Worm (Caenorhabditis elegans) whole organism, L3 larva: ENCODE measurements around the gene C01B10.9.
A peak's percentile ranks its signal among the peaks of the same experiment; 100 is the strongest.
"Not testable (repeated sequence)": the region's sequence is repeated elsewhere in the genome, so short reads cannot be mapped to it uniquely, and the experiment has no call there.

Experiments used
- R02D3.7 ChIP-seq: fragments of 150-350 bp; optimal IDR thresholded peaks from 2 replicates; lab custom pipeline; 2014; ENCODE audit warnings: missing biosample characterization, missing genetic modification characterization
- ama-1 ChIP-seq: fragments of 150-350 bp; optimal IDR thresholded peaks from 2 replicates; lab custom pipeline; 2018
- ceh-16 ChIP-seq: sonication (generic microtip); optimal IDR thresholded peaks from 2 replicates; lab custom pipeline; 2017; ENCODE audit warnings: missing biosample characterization, missing genetic modification characterization
- ceh-82 ChIP-seq: fragments of 150-350 bp; optimal IDR thresholded peaks from 2 replicates; lab custom pipeline; 2014; ENCODE audit warnings: missing biosample characterization, missing genetic modification characterization
- ceh-9 ChIP-seq: sonication (generic microtip); optimal IDR thresholded peaks from 2 replicates; lab custom pipeline; 2018; ENCODE audit warnings: missing biosample characterization, missing genetic modification characterization
- egl-5 ChIP-seq: fragments of 150-350 bp; optimal IDR thresholded peaks from 2 replicates; lab custom pipeline; 2017; ENCODE audit warnings: missing biosample characterization, missing genetic modification reagents, missing genetic modification characterization, inconsistent platforms
- elt-2 ChIP-seq: sonication (generic microtip); optimal IDR thresholded peaks from 2 replicates; lab custom pipeline; 2016; ENCODE audit warnings: missing genetic modification reagents, mild to moderate bottlenecking, missing genetic modification characterization, missing compliant biosample characterization
- elt-3 ChIP-seq, 3 experiments: fragments of 150-350 bp in 1 of 3; sonication (generic microtip) in 2 of 3; optimal IDR thresholded peaks; 2 replicates in 2 of 3; 4 replicates in 1 of 3; lab custom pipeline; 2014 to 2017; ENCODE audit warnings: missing biosample characterization in 3 of 3, missing genetic modification characterization in 3 of 3
- fkh-10 ChIP-seq: sonication (generic microtip); optimal IDR thresholded peaks from 2 replicates; lab custom pipeline; 2017; ENCODE audit warnings: missing biosample characterization, missing genetic modification reagents, missing genetic modification characterization
- jun-1 ChIP-seq: fragments of 150-350 bp; optimal IDR thresholded peaks from 2 replicates; lab custom pipeline; 2014; ENCODE audit warnings: missing biosample characterization, missing genetic modification reagents, missing genetic modification characterization
- lin-15B ChIP-seq: fragments of 150-350 bp; optimal IDR thresholded peaks from 2 replicates; lab custom pipeline; 2014; ENCODE audit warnings: missing biosample characterization, missing genetic modification characterization
- lsy-12 ChIP-seq: sonication (generic microtip); optimal IDR thresholded peaks from 2 replicates; lab custom pipeline; 2016; ENCODE audit warnings: mild to moderate bottlenecking, missing genetic modification characterization, missing compliant biosample characterization
- mdl-1 ChIP-seq: fragments of 150-350 bp; optimal IDR thresholded peaks from 2 replicates; lab custom pipeline; 2014; ENCODE audit warnings: missing biosample characterization, missing genetic modification characterization
- nhr-11 ChIP-seq: fragments of 150-350 bp; optimal IDR thresholded peaks from 2 replicates; lab custom pipeline; 2014; ENCODE audit warnings: missing biosample characterization, missing genetic modification characterization
- nhr-12 ChIP-seq: fragments of 150-350 bp; optimal IDR thresholded peaks from 2 replicates; lab custom pipeline; 2014; ENCODE audit warnings: missing biosample characterization, missing genetic modification characterization
- nhr-23 ChIP-seq: fragments of 150-350 bp; optimal IDR thresholded peaks from 2 replicates; lab custom pipeline; 2014; ENCODE audit warnings: missing biosample characterization, missing genetic modification reagents, missing genetic modification characterization
- nhr-237 ChIP-seq: fragments of 150-350 bp; optimal IDR thresholded peaks from 2 replicates; lab custom pipeline; 2014; ENCODE audit warnings: missing biosample characterization, missing genetic modification characterization
- nhr-25 ChIP-seq: sonication (generic microtip); optimal IDR thresholded peaks from 2 replicates; lab custom pipeline; 2017; ENCODE audit warnings: missing biosample characterization, missing genetic modification characterization
- nhr-28 ChIP-seq: fragments of 150-350 bp; optimal IDR thresholded peaks from 2 replicates; lab custom pipeline; 2014; ENCODE audit warnings: missing biosample characterization, missing genetic modification characterization
- nhr-43 ChIP-seq: sonication (generic microtip); optimal IDR thresholded peaks from 2 replicates; lab custom pipeline; 2016; ENCODE audit warnings: mild to moderate bottlenecking, missing genetic modification characterization, missing compliant biosample characterization; ENCODE audit not compliant: poor library complexity, severe bottlenecking
- nhr-67 ChIP-seq: fragments of 150-350 bp; optimal IDR thresholded peaks from 2 replicates; lab custom pipeline; 2014; ENCODE audit warnings: missing biosample characterization, missing genetic modification characterization
- nhr-76 ChIP-seq: fragments of 150-350 bp; sonication (generic microtip); optimal IDR thresholded peaks from 5 replicates; lab custom pipeline; 2014; ENCODE audit warnings: missing biosample characterization, missing genetic modification characterization
- pha-4 ChIP-seq: fragments of 150-350 bp; optimal IDR thresholded peaks from 2 replicates; lab custom pipeline; 2014; ENCODE audit warnings: missing biosample characterization, missing genetic modification reagents, missing genetic modification characterization
- pqm-1 ChIP-seq: fragments of 150-350 bp; optimal IDR thresholded peaks from 2 replicates; lab custom pipeline; 2017; ENCODE audit warnings: missing biosample characterization, missing genetic modification characterization, inconsistent platforms
- skn-1 ChIP-seq: fragments of 150-350 bp; optimal IDR thresholded peaks from 2 replicates; lab custom pipeline; 2014; ENCODE audit warnings: missing biosample characterization, missing genetic modification characterization
- snpc-4 ChIP-seq: fragments of 150-350 bp; optimal IDR thresholded peaks from 2 replicates; lab custom pipeline; 2014; ENCODE audit warnings: missing biosample characterization, missing genetic modification characterization
- tbx-2 ChIP-seq: sonication (generic microtip); optimal IDR thresholded peaks from 2 replicates; lab custom pipeline; 2016; ENCODE audit warnings: mild to moderate bottlenecking, missing genetic modification characterization, missing compliant biosample characterization
- unc-39 ChIP-seq: sonication (generic microtip); optimal IDR thresholded peaks from 4 replicates; lab custom pipeline; 2017; ENCODE audit warnings: missing biosample characterization, missing genetic modification characterization
- zag-1 ChIP-seq: fragments of 150-350 bp; optimal IDR thresholded peaks from 2 replicates; lab custom pipeline; 2014; ENCODE audit warnings: missing biosample characterization, missing genetic modification characterization
- ztf-11 ChIP-seq: fragments of 150-350 bp; optimal IDR thresholded peaks from 2 replicates; lab custom pipeline; 2014; ENCODE audit warnings: missing biosample characterization, missing genetic modification characterization

Gene C01B10.9

ce11 chrIV:6585397-6585921 is 46.6 kb upstream of the C01B10.9 start, which contains the start of the genes F38A5.2 and dnj-11 (continued):
- TF ChIP-seq tbx-2 (tag; lab: Kevin White, UChicago) (no peak), snpc-4 (tag; lab: Kevin White, UChicago) (peak; percentile 82), ztf-11 (no peak), pha-4 (peak; percentile 97)

ce11 chrIV:6588080-6588613 is 43.9 kb upstream of the C01B10.9 start:
- no peak for TF ChIP-seq nhr-23 (tag; lab: Kevin White, UChicago)
- TF ChIP-seq nhr-25 (tag; lab: Kevin White, UChicago): no peak
- TF ChIP-seq skn-1: no peak
- TF ChIP-seq lin-15B (tag; lab: Kevin White, UChicago): no peak
- TF ChIP-seq ztf-11: no peak
- TF ChIP-seq nhr-28 (tag; lab: Kevin White, UChicago): no peak
- TF ChIP-seq ceh-9 (tag; lab: Kevin White, UChicago): no peak
- TF ChIP-seq jun-1 (tag; lab: Kevin White, UChicago): no peak
- TF ChIP-seq nhr-76 (tag; lab: Kevin White, UChicago): no peak
- no peak for TF ChIP-seq mdl-1 (tag; lab: Kevin White, UChicago)
- TF ChIP-seq nhr-12 (tag; lab: Kevin White, UChicago): no peak
- TF ChIP-seq tbx-2 (tag; lab: Kevin White, UChicago): no peak
- TF ChIP-seq ceh-16 (tag; lab: Kevin White, UChicago): no peak

ce11 chrIV:6590029-6590428 is 42.0 kb upstream of the C01B10.9 start, which contains the start of the genes lec-11 and irld-7:
Gene lec-11 (minus strand): TSS chrIV:6590154.
Gene irld-7 (plus strand): TSS chrIV:6590360.
- peak; percentile 69 for TF ChIP-seq pqm-1 (tag; lab: Kevin White, UChicago)
- no peak for TF ChIP-seq fkh-10 (GFP tag; lab: Kevin White, UChicago)
- peak; percentile 72 for TF ChIP-seq elt-2
- TF ChIP-seq egl-5 (tag; lab: Kevin White, UChicago): no peak
- TF ChIP-seq, all 47 proteins: peak for 2

- TF ChIP-seq zag-1 (tag; lab: Kevin White, UChicago); nhr-43 (tag; lab: Kevin White, UChicago); elt-3 (tag; optimal IDR thresholded peaks at IDR 0.05; lab: Kevin White, UChicago): not testable (repeated sequence)
These were observed 40.8 kb upstream of the C01B10.9 start, which contains the start of the genes nspb-1 and nspb-2 for ce11 chrIV:6591010-6591746. Gene nspb-1 (minus strand): TSS chrIV:6591110. Gene nspb-2 (plus strand): TSS chrIV:6591696.

- not testable (repeated sequence) for TF ChIP-seq lsy-12 (tag; lab: Kevin White, UChicago); ceh-82 (tag; lab: Kevin White, UChicago); skn-1
These were observed 37.2 kb upstream of the C01B10.9 start, which contains the start of gene nspb-3 for ce11 chrIV:6594871-6595270. Gene nspb-3 (minus strand): TSS chrIV:6594971.

- TF ChIP-seq nhr-23 (tag; lab: Kevin White, UChicago): no peak
- TF ChIP-seq nhr-237 (tag; lab: Kevin White, UChicago): no peak
- no peak for TF ChIP-seq nhr-76 (tag; lab: Kevin White, UChicago)
- no peak for TF ChIP-seq ceh-16 (tag; lab: Kevin White, UChicago)
- no peak for TF ChIP-seq unc-39 (tag; lab: Kevin White, UChicago)
- no peak for TF ChIP-seq elt-2
- no peak for TF ChIP-seq tbx-2 (tag; lab: Kevin White, UChicago)
- no peak for TF ChIP-seq pha-4
- TF ChIP-seq lin-15B (tag; lab: Kevin White, UChicago): no peak
- TF ChIP-seq ama-1 (lab: Kevin White, UChicago): no peak
- TF ChIP-seq nhr-67 (tag; lab: Kevin White, UChicago): no peak
- TF ChIP-seq R02D3.7 (tag; lab: Kevin White, UChicago): no peak
- TF ChIP-seq fkh-10 (GFP tag; lab: Kevin White, UChicago): no peak
- no peak for TF ChIP-seq zag-1 (tag; lab: Kevin White, UChicago)
- TF ChIP-seq pqm-1 (tag; lab: Kevin White, UChicago): no peak
- TF ChIP-seq nhr-11 (tag; lab: Kevin White, UChicago): no peak
These were observed 36.1 kb upstream of the C01B10.9 start, which contains the start of gene F38A5.22 for ce11 chrIV:6595912-6596311. Gene F38A5.22 (minus strand): TSS chrIV:6595940.
